Worm (Caenorhabditis elegans): ENCODE measurements around the gene C54C6.4.

- no peak for TF ChIP-seq him-1 (tag; optimal IDR thresholded peaks at IDR 0.05)
- no peak for TF ChIP-seq W03F9.2 (tag; optimal IDR thresholded peaks at IDR 0.05)
- no peak for TF ChIP-seq dao-5 (tag; optimal IDR thresholded peaks at IDR 0.05)
Observed at ce11 chrIII:3588183-3588582, 34.7 kb downstream of the C54C6.4 start.
